Worm (Caenorhabditis elegans) whole organism, late embryonic: ENCODE measurements around the gene pqn-37.

Source experiments
- Y22D7AL.16 ChIP-seq: sonication (generic microtip); optimal IDR thresholded peaks from 2 replicates; lab custom pipeline; 2016; ENCODE audit warnings: missing genetic modification characterization, missing compliant biosample characterization
- ama-1 ChIP-seq: fragments of 150-350 bp; optimal IDR thresholded peaks from 2 replicates; lab custom pipeline; 2014
- dve-1 ChIP-seq: sonication (generic microtip); optimal IDR thresholded peaks from 2 replicates; lab custom pipeline; 2017; ENCODE audit warnings: antibody characterized with exemption, mild to moderate bottlenecking, missing genetic modification characterization, missing compliant biosample characterization
- elt-4 ChIP-seq: sonication (generic microtip); optimal IDR thresholded peaks from 2 replicates; lab custom pipeline; 2016; ENCODE audit warnings: missing genetic modification characterization, missing compliant biosample characterization
- fkh-10 ChIP-seq: fragments of 150-350 bp; optimal IDR thresholded peaks from 2 replicates; lab custom pipeline; 2014; ENCODE audit warnings: missing biosample characterization, missing genetic modification reagents, missing genetic modification characterization
- nfya-1 ChIP-seq: sonication (generic microtip); optimal IDR thresholded peaks from 2 replicates; lab custom pipeline; 2017; ENCODE audit warnings: missing genetic modification characterization, mild to moderate bottlenecking, missing compliant biosample characterization, antibody characterized with exemption, moderate library complexity
- nhr-232 ChIP-seq: sonication (generic microtip); optimal IDR thresholded peaks from 2 replicates; lab custom pipeline; 2016; ENCODE audit warnings: missing genetic modification characterization, missing compliant biosample characterization
- pha-4 ChIP-seq: fragments of 150-350 bp; optimal IDR thresholded peaks from 2 replicates; lab custom pipeline; 2018; ENCODE audit warnings: missing biosample characterization, missing genetic modification reagents, missing genetic modification characterization
- pqm-1 ChIP-seq: sonication (generic microtip); optimal IDR thresholded peaks from 2 replicates; lab custom pipeline; 2016; ENCODE audit warnings: missing genetic modification characterization, missing compliant biosample characterization
- sox-4 ChIP-seq: sonication (generic microtip); optimal IDR thresholded peaks from 2 replicates; lab custom pipeline; 2017; ENCODE audit warnings: mild to moderate bottlenecking, missing genetic modification characterization, inconsistent platforms, missing compliant biosample characterization
- syd-9 ChIP-seq: sonication (generic microtip); optimal IDR thresholded peaks from 2 replicates; lab custom pipeline; 2016; ENCODE audit warnings: mild to moderate bottlenecking, missing genetic modification characterization, moderate library complexity, missing compliant biosample characterization
- unc-55 ChIP-seq: sonication (generic microtip); optimal IDR thresholded peaks from 2 replicates; lab custom pipeline; 2017; ENCODE audit warnings: missing biosample characterization, missing genetic modification reagents, missing genetic modification characterization

DNA sequence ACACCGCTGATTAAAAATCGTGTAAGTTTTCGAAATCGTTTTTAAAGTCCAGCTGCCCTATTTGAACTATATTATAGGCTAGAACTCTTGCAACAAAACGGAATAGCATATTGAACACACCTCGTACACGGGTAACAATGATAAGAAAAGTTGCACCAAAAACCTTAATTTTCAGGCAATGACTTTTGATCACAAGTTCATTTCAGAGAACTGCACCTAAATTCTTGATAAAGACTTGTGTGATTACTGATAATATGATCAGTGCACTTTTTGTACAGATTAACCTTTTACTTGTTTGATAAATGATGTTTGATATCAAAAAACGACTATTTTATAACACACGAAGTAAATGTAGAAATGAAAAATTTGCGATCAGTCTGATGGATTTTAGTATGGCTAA, 47.5 kb upstream of the pqn-37 start:
- no peak for TF ChIP-seq syd-9
- TF ChIP-seq pqm-1 (tag; lab: Kevin White, UChicago): no peak
- TF ChIP-seq Y22D7AL.16 (tag; lab: Kevin White, UChicago): no peak
- TF ChIP-seq elt-4 (tag; lab: Kevin White, UChicago): no peak
- no peak for TF ChIP-seq nfya-1 (tag; lab: Kevin White, UChicago)
- no peak for TF ChIP-seq dve-1 (tag; lab: Kevin White, UChicago)
- no peak for TF ChIP-seq ama-1 (lab: Kevin White, UChicago)
- TF ChIP-seq nhr-232 (tag; lab: Kevin White, UChicago): no peak
- TF ChIP-seq fkh-10 (GFP tag; lab: Kevin White, UChicago): no peak
- no peak for TF ChIP-seq unc-55
- no peak for TF ChIP-seq sox-4 (tag; lab: Kevin White, UChicago)
- no peak for TF ChIP-seq pha-4 (tag; lab: Kevin White, UChicago)
